Fruit fly (Drosophila melanogaster): ENCODE results near the gene CG13293.
A peak's percentile ranks its signal among the peaks of the same experiment; 100 is the strongest.

Gene CG13293

dm6 chr3L:6108264-6109060 lies 25.8 kb downstream of the CG13293 start:
- TF ChIP-seq CTCF (optimal IDR thresholded peaks at IDR 0.05) (no peak), CG8478 (optimal IDR thresholded peaks at IDR 0.05) (no peak)

dm6 chr3L:6110673-6111449 lies 28.2 kb downstream of the CG13293 start:
- no peak for TF ChIP-seq CTCF (optimal IDR thresholded peaks at IDR 0.05)
- TF ChIP-seq CG8478 (optimal IDR thresholded peaks at IDR 0.05) = no peak

- TF ChIP-seq CG8478 (optimal IDR thresholded peaks at IDR 0.05) (no peak), CTCF (optimal IDR thresholded peaks at IDR 0.05) (no peak)
Observed at dm6 chr3L:6111458-6111857, 28.8 kb downstream of the CG13293 start.

- no peak for TF ChIP-seq CTCF (optimal IDR thresholded peaks at IDR 0.05)
- TF ChIP-seq CG8478 (optimal IDR thresholded peaks at IDR 0.05) = no peak
Observed at dm6 chr3L:6115505-6115904, 32.8 kb downstream of the CG13293 start.

- TF ChIP-seq CG8478 (optimal IDR thresholded peaks at IDR 0.05) (no peak), CTCF (optimal IDR thresholded peaks at IDR 0.05) (no peak)
Observed at dm6 chr3L:6116881-6117280, 34.2 kb downstream of the CG13293 start.

dm6 chr3L:6124616-6125408 lies 42.1 kb downstream of the CG13293 start:
- TF ChIP-seq CTCF (optimal IDR thresholded peaks at IDR 0.05) (peak; percentile 91 to 94), CG8478 (optimal IDR thresholded peaks at IDR 0.05) (no peak)

dm6 chr3L:6125409-6125689 lies 42.7 kb downstream of the CG13293 start:
- TF ChIP-seq CG8478 (optimal IDR thresholded peaks at IDR 0.05) = no peak
- no peak for TF ChIP-seq CTCF (optimal IDR thresholded peaks at IDR 0.05)

- TF ChIP-seq CG8478 (optimal IDR thresholded peaks at IDR 0.05) (no peak), CTCF (optimal IDR thresholded peaks at IDR 0.05) (no peak)
Observed at dm6 chr3L:6129591-6129990, 46.9 kb downstream of the CG13293 start.

- TF ChIP-seq CG8478 (optimal IDR thresholded peaks at IDR 0.05) = no peak
- no peak for TF ChIP-seq CTCF (optimal IDR thresholded peaks at IDR 0.05)
Observed at dm6 chr3L:6130944-6131343, 48.3 kb downstream of the CG13293 start, which contains the start of gene Lcp65Ag3. Gene Lcp65Ag3 (minus strand): TSS chr3L:6130989.

- TF ChIP-seq CG8478 (optimal IDR thresholded peaks at IDR 0.05) = no peak
- TF ChIP-seq CTCF (optimal IDR thresholded peaks at IDR 0.05) = no peak
Observed at dm6 chr3L:6132009-6132408, 49.3 kb downstream of the CG13293 start, which contains the start of gene Cpr65Au. Gene Cpr65Au (minus strand): TSS chr3L:6132109.

dm6 chr3L:6133546-6133945 lies 50.9 kb downstream of the CG13293 start, which contains the start of gene Lcp65Ag2:
Gene Lcp65Ag2 (minus strand): TSS chr3L:6133593.
- TF ChIP-seq CG8478 (optimal IDR thresholded peaks at IDR 0.05) (no peak), CTCF (optimal IDR thresholded peaks at IDR 0.05) (no peak)

dm6 chr3L:6135174-6135573 lies 52.5 kb downstream of the CG13293 start, which contains the start of gene Lcp65Ag1:
Gene Lcp65Ag1 (minus strand): TSS chr3L:6135274.
- no peak for TF ChIP-seq CG8478 (optimal IDR thresholded peaks at IDR 0.05)
- TF ChIP-seq CTCF (optimal IDR thresholded peaks at IDR 0.05) = no peak

- no peak for TF ChIP-seq CG8478 (optimal IDR thresholded peaks at IDR 0.05)
- no peak for TF ChIP-seq CTCF (optimal IDR thresholded peaks at IDR 0.05)
Observed at dm6 chr3L:6136691-6137090, 54.0 kb downstream of the CG13293 start, which contains the start of gene Lcp65Af. Gene Lcp65Af (minus strand): TSS chr3L:6136791.

dm6 chr3L:6138018-6138417 lies 55.3 kb downstream of the CG13293 start, which contains the start of gene Lcp65Ae:
Gene Lcp65Ae (minus strand): TSS chr3L:6138118.
- TF ChIP-seq CTCF (optimal IDR thresholded peaks at IDR 0.05) = no peak
- TF ChIP-seq CG8478 (optimal IDR thresholded peaks at IDR 0.05) = no peak

dm6 chr3L:6138586-6138985 lies 55.9 kb downstream of the CG13293 start:
- no peak for TF ChIP-seq CG8478 (optimal IDR thresholded peaks at IDR 0.05)
- no peak for TF ChIP-seq CTCF (optimal IDR thresholded peaks at IDR 0.05)

Data from S2 (cell line).